Worm (Caenorhabditis elegans) whole organism, early embryonic: ENCODE data around the gene ZK632.4.

Experiments
- B0310.2 ChIP-seq: sonication (generic microtip); optimal IDR thresholded peaks from 2 replicates; lab custom pipeline; 2016; ENCODE audit warnings: mild to moderate bottlenecking, missing genetic modification characterization, missing compliant biosample characterization
- F13C5.2 ChIP-seq: sonication (generic microtip); optimal IDR thresholded peaks from 2 replicates; lab custom pipeline; 2017; ENCODE audit warnings: mild to moderate bottlenecking, missing genetic modification characterization, inconsistent platforms, missing compliant biosample characterization
- ama-1 ChIP-seq: fragments of 150-350 bp; optimal IDR thresholded peaks from 2 replicates; lab custom pipeline; 2014
- ceh-36 ChIP-seq: sonication (generic microtip); optimal IDR thresholded peaks from 2 replicates; lab custom pipeline; 2016; ENCODE audit warnings: missing genetic modification characterization, inconsistent platforms, missing compliant biosample characterization
- ets-7 ChIP-seq: sonication (generic microtip); optimal IDR thresholded peaks from 2 replicates; lab custom pipeline; 2016; ENCODE audit warnings: missing genotype, missing genetic modification characterization, missing compliant biosample characterization
- hnd-1 ChIP-seq: sonication (generic microtip); optimal IDR thresholded peaks from 2 replicates; lab custom pipeline; 2016; ENCODE audit warnings: missing genetic modification characterization, missing compliant biosample characterization

DNA sequence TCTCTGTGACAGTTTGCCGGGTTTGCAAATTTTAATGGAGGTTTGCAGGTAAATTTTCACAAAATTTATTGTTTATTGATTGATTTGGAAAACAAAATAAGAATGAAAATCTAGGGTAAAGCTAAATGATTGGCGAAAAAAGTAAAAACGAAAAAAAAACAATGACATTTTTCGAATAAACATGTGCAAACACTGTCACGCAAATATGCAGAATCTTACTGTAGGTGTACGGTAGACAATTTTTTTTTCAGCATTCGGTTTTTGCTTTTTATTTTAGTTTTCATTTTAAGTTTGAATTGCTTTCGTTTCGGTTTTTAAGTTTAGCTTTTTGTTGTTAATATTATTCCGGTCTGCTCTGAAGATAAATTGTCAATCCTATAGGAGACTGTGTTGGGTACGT lies 10.6 kb upstream of the ZK632.4 start:
- no peak for TF ChIP-seq ama-1 (lab: Kevin White, UChicago)
- no peak for TF ChIP-seq hnd-1 (tag; lab: Kevin White, UChicago)
- TF ChIP-seq ceh-36: no peak
- no peak for TF ChIP-seq B0310.2 (tag; lab: Kevin White, UChicago)
- TF ChIP-seq F13C5.2: no peak
- no peak for TF ChIP-seq ets-7 (tag; lab: Kevin White, UChicago)
